Worm (Caenorhabditis elegans) whole organism, early embryonic: ENCODE data around the gene mbk-2.

Experiments used
- B0310.2 ChIP-seq: sonication (generic microtip); optimal IDR thresholded peaks from 2 replicates; lab custom pipeline; 2016; ENCODE audit warnings: mild to moderate bottlenecking, missing genetic modification characterization, missing compliant biosample characterization
- F13C5.2 ChIP-seq: sonication (generic microtip); optimal IDR thresholded peaks from 2 replicates; lab custom pipeline; 2017; ENCODE audit warnings: mild to moderate bottlenecking, missing genetic modification characterization, inconsistent platforms, missing compliant biosample characterization
- ama-1 ChIP-seq: fragments of 150-350 bp; optimal IDR thresholded peaks from 2 replicates; lab custom pipeline; 2014
- ceh-36 ChIP-seq: sonication (generic microtip); optimal IDR thresholded peaks from 2 replicates; lab custom pipeline; 2016; ENCODE audit warnings: missing genetic modification characterization, inconsistent platforms, missing compliant biosample characterization
- pes-1 ChIP-seq: fragments of 200-800 bp; sonication (Bioruptor generic); IDR thresholded peaks from 2 replicates; pipeline ENCODE4 v1.3.6; 2022; ENCODE audit warnings: missing genetic modification reagents, missing genetic modification characterization, missing compliant biosample characterization
- sea-1 ChIP-seq: fragments of 200-800 bp; sonication (Bioruptor generic); conservative IDR thresholded peaks from 2 replicates; pipeline ENCODE4 v1.3.6; 2022; ENCODE audit warnings: missing genetic modification characterization, missing compliant biosample characterization

DNA sequence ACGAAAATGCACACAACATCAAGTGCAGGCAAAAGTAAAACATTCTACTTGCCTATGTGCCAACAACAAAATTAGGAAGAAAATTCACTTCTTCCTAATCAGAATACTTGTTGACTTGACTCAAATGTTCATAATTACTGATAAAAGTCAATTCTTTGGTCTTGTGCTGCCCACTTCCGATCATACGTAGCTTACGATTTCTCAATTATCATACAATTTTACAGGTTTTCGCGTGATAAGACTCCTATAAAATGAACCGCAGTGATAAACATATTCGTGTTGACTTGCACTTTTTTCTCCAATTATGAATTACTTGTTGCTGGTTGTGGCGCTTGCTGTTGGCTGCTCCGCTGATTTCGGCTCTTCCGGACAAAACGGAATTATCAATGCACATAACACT is 48.5 kb downstream of the mbk-2 start, which contains the start of gene scl-2:
- no peak for TF ChIP-seq ceh-36 (tag; lab: Kevin White, UChicago)
- TF ChIP-seq ama-1 (lab: Kevin White, UChicago) = no peak
- TF ChIP-seq sea-1 (GFP tag; lab: Robert Waterston, UW) = no peak
- TF ChIP-seq pes-1 (GFP tag; lab: Robert Waterston, UW) = no peak
- no peak for TF ChIP-seq F13C5.2 (tag; lab: Kevin White, UChicago)
- TF ChIP-seq B0310.2 (tag; lab: Kevin White, UChicago) = no peak
